Fruit fly (Drosophila melanogaster): Measurements from ENCODE around the gene Cyfip.

- no peak for TF ChIP-seq CG11294 (GFP tag; IDR thresholded peaks at IDR 0.05)
- TF ChIP-seq Lpt (GFP tag; optimal IDR thresholded peaks at IDR 0.05) = no peak
- no peak for TF ChIP-seq Blimp-1 (GFP tag; optimal IDR thresholded peaks at IDR 0.05)
- no peak for TF ChIP-seq CG11902 (GFP tag; optimal IDR thresholded peaks at IDR 0.05)
Measured at dm6 chr3R:15354019-15354418, 21.0 kb downstream of the Cyfip start.
